Worm (Caenorhabditis elegans) whole organism, L4 larva: Measurements from ENCODE around the gene rpoa-49.

Source experiments
- F26F4.8 ChIP-seq: fragments of 200-800 bp; sonication (Bioruptor generic); conservative IDR thresholded peaks from 2 replicates; pipeline ENCODE4 v1.3.6; 2022; ENCODE audit warnings: missing genetic modification characterization, missing compliant biosample characterization
- F44E2.7 ChIP-seq: fragments of 200-800 bp; sonication (Bioruptor generic); IDR thresholded peaks from 2 replicates; pipeline ENCODE4 v2.1.2; 2022; ENCODE audit warnings: missing genetic modification characterization, missing compliant biosample characterization
- F49E8.2 ChIP-seq: sonication (generic microtip); optimal IDR thresholded peaks from 2 replicates; lab custom pipeline; 2016; ENCODE audit warnings: missing compliant biosample characterization, mild to moderate bottlenecking, missing genetic modification characterization, borderline replicate concordance
- Y48G9A.11 ChIP-seq: fragments of 200-800 bp; sonication (Bioruptor generic); IDR thresholded peaks from 2 replicates; pipeline ENCODE4 v1.3.6; 2022; ENCODE audit warnings: missing genetic modification reagents, missing genetic modification characterization, missing compliant biosample characterization
- Y75B8A.6 ChIP-seq: fragments of 200-800 bp; sonication (Bioruptor generic); IDR thresholded peaks from 2 replicates; pipeline ENCODE4 v1.3.6; 2022; ENCODE audit warnings: missing genetic modification reagents, missing genetic modification characterization, missing compliant biosample characterization
- ZK546.5 ChIP-seq, 2 experiments: sonication (generic microtip); optimal IDR thresholded peaks; 2 replicates each; lab custom pipeline; 2017; ENCODE audit warnings: missing biosample characterization in 2 of 2, missing genetic modification characterization in 2 of 2
- aha-1 ChIP-seq: fragments of 150-350 bp; peaks from one replicate; lab custom pipeline; 2014; ENCODE audit warnings: missing biosample characterization, missing genetic modification characterization
- ceh-28 ChIP-seq: fragments of 150-350 bp; optimal IDR thresholded peaks from 2 replicates; lab custom pipeline; 2014; ENCODE audit warnings: missing biosample characterization, missing genetic modification reagents, missing genetic modification characterization
- ceh-32 ChIP-seq: sonication (generic microtip); optimal IDR thresholded peaks from 2 replicates; lab custom pipeline; 2016; ENCODE audit warnings: mild to moderate bottlenecking, missing genetic modification characterization, missing compliant biosample characterization; ENCODE audit not compliant: poor library complexity
- ceh-44 ChIP-seq: fragments of 200-800 bp; sonication (Bioruptor generic); IDR thresholded peaks from 2 replicates; pipeline ENCODE4 v1.3.6; 2022; ENCODE audit warnings: missing genetic modification reagents, missing genetic modification characterization, missing compliant biosample characterization
- ceh-82 ChIP-seq: sonication (generic microtip); optimal IDR thresholded peaks from 2 replicates; lab custom pipeline; 2017; ENCODE audit warnings: missing biosample characterization, missing genetic modification characterization
- ctbp-1 ChIP-seq: fragments of 200-800 bp; sonication (Bioruptor generic); IDR thresholded peaks from 2 replicates; pipeline ENCODE4 v1.3.6; 2022; ENCODE audit warnings: missing genetic modification reagents, missing genetic modification characterization, missing compliant biosample characterization
- daf-12 ChIP-seq: fragments of 150-350 bp; optimal IDR thresholded peaks from 2 replicates; lab custom pipeline; 2014; ENCODE audit warnings: missing biosample characterization, missing genetic modification reagents, missing genetic modification characterization
- dmd-6 ChIP-seq: fragments of 200-800 bp; sonication (Bioruptor generic); IDR thresholded peaks from 2 replicates; pipeline ENCODE4 v1.3.6; 2022; ENCODE audit warnings: missing genetic modification reagents, missing genetic modification characterization, missing compliant biosample characterization
- dpl-1 ChIP-seq: fragments of 150-350 bp; optimal IDR thresholded peaks from 2 replicates; lab custom pipeline; 2014; ENCODE audit warnings: missing biosample characterization, missing genetic modification reagents, missing genetic modification characterization
- duxl-1 ChIP-seq: sonication (generic microtip); optimal IDR thresholded peaks from 2 replicates; lab custom pipeline; 2016; ENCODE audit warnings: mild to moderate bottlenecking, missing genetic modification characterization, moderate library complexity, missing compliant biosample characterization; ENCODE audit not compliant: poor library complexity
- egl-27 ChIP-seq: sonication (generic microtip); optimal IDR thresholded peaks from 3 replicates; lab custom pipeline; 2017; ENCODE audit warnings: missing biosample characterization, missing genetic modification reagents, missing genetic modification characterization
- fkh-10 ChIP-seq: fragments of 150-350 bp; optimal IDR thresholded peaks from 2 replicates; lab custom pipeline; 2014; ENCODE audit warnings: missing biosample characterization, missing genetic modification reagents, missing genetic modification characterization
- gei-8 ChIP-seq: fragments of 200-800 bp; sonication (Bioruptor generic); optimal IDR thresholded peaks from 2 replicates; lab custom pipeline; 2018; ENCODE audit warnings: mild to moderate bottlenecking, missing genetic modification characterization, missing compliant biosample characterization
- hif-1 ChIP-seq, 2 experiments: sonication (generic microtip); optimal IDR thresholded peaks; 2 replicates each; lab custom pipeline; 2016 to 2017; ENCODE audit warnings: missing compliant biosample characterization in 2 of 2, missing genetic modification characterization in 2 of 2, missing genetic modification reagents in 2 of 2, missing genotype in 2 of 2, mild to moderate bottlenecking in 1 of 2
- hlh-30 ChIP-seq: sonication (generic microtip); optimal IDR thresholded peaks from 2 replicates; lab custom pipeline; 2017; ENCODE audit warnings: antibody characterized with exemption, mild to moderate bottlenecking, missing genetic modification characterization, missing compliant biosample characterization; ENCODE audit not compliant: insufficient read depth
- hmg-1.1 ChIP-seq: fragments of 200-800 bp; sonication (Bioruptor generic); IDR thresholded peaks from 2 replicates; pipeline ENCODE4 v1.3.6; 2022; ENCODE audit warnings: missing genetic modification reagents, missing genetic modification characterization, missing compliant biosample characterization
- jun-1 ChIP-seq: fragments of 150-350 bp; optimal IDR thresholded peaks from 2 replicates; lab custom pipeline; 2014; ENCODE audit warnings: missing biosample characterization, missing genetic modification reagents, missing genetic modification characterization
- lin-1 ChIP-seq: fragments of 200-800 bp; sonication (Bioruptor generic); IDR thresholded peaks from 2 replicates; pipeline ENCODE4 v1.3.6; 2022; ENCODE audit warnings: missing genetic modification reagents, missing genetic modification characterization, missing compliant biosample characterization
- lin-13 ChIP-seq: fragments of 150-350 bp; optimal IDR thresholded peaks from 2 replicates; lab custom pipeline; 2014; ENCODE audit warnings: missing biosample characterization, missing genetic modification reagents, missing genetic modification characterization
- lin-15B ChIP-seq: fragments of 150-350 bp; sonication (generic microtip); optimal IDR thresholded peaks from 3 replicates; lab custom pipeline; 2014; ENCODE audit warnings: missing biosample characterization, missing genetic modification characterization
- lir-3 ChIP-seq: sonication (generic microtip); optimal IDR thresholded peaks from 2 replicates; lab custom pipeline; 2016; ENCODE audit warnings: mild to moderate bottlenecking, missing genetic modification characterization, missing compliant biosample characterization
- madf-5 ChIP-seq, 2 experiments: fragments of 200-800 bp; sonication (Bioruptor generic); IDR thresholded peaks; 2 replicates each; pipeline ENCODE4 v1.3.6; 2022; ENCODE audit warnings: missing compliant biosample characterization in 2 of 2, missing genetic modification characterization in 2 of 2
- mdt-29 ChIP-seq: fragments of 200-800 bp; sonication (Bioruptor generic); IDR thresholded peaks from 2 replicates; pipeline ENCODE4 v1.3.6; 2022; ENCODE audit warnings: missing genetic modification reagents, missing genetic modification characterization, missing compliant biosample characterization
- mes-2 ChIP-seq: sonication (generic microtip); optimal IDR thresholded peaks from 2 replicates; lab custom pipeline; 2016; ENCODE audit warnings: missing genotype, mild to moderate bottlenecking, missing genetic modification characterization, missing compliant biosample characterization; ENCODE audit not compliant: poor library complexity, severe bottlenecking
- nhr-11 ChIP-seq: fragments of 150-350 bp; optimal IDR thresholded peaks from 2 replicates; lab custom pipeline; 2014; ENCODE audit warnings: missing biosample characterization, missing genetic modification characterization
- nhr-237 ChIP-seq: sonication (generic microtip); optimal IDR thresholded peaks from 2 replicates; lab custom pipeline; 2017; ENCODE audit warnings: missing biosample characterization, missing genetic modification characterization
- nhr-25 ChIP-seq: sonication (generic microtip); optimal IDR thresholded peaks from 2 replicates; lab custom pipeline; 2017; ENCODE audit warnings: missing genetic modification characterization, mild to moderate bottlenecking, missing compliant biosample characterization, antibody characterized with exemption, moderate library complexity, borderline replicate concordance; ENCODE audit not compliant: insufficient read depth
- nhr-28 ChIP-seq: fragments of 150-350 bp; optimal IDR thresholded peaks from 2 replicates; lab custom pipeline; 2014; ENCODE audit warnings: missing biosample characterization, missing genetic modification characterization
- nhr-41 ChIP-seq: fragments of 200-800 bp; sonication (Bioruptor generic); IDR thresholded peaks from 2 replicates; pipeline ENCODE4 v1.3.6; 2022; ENCODE audit warnings: missing genetic modification reagents, missing genetic modification characterization, missing compliant biosample characterization
- nhr-48 ChIP-seq: sonication (generic microtip); optimal IDR thresholded peaks from 2 replicates; lab custom pipeline; 2016; ENCODE audit warnings: mild to moderate bottlenecking, missing genetic modification characterization, missing compliant biosample characterization
- nhr-6 ChIP-seq: fragments of 150-350 bp; optimal IDR thresholded peaks from 2 replicates; lab custom pipeline; 2014; ENCODE audit warnings: missing biosample characterization, missing genetic modification characterization
- nhr-76 ChIP-seq: fragments of 150-350 bp; optimal IDR thresholded peaks from 2 replicates; lab custom pipeline; 2014; ENCODE audit warnings: missing biosample characterization, missing genetic modification characterization
- nhr-77 ChIP-seq: fragments of 150-350 bp; optimal IDR thresholded peaks from 2 replicates; lab custom pipeline; 2014; ENCODE audit warnings: missing biosample characterization, missing genetic modification characterization
- pqm-1 ChIP-seq: sonication (generic microtip); optimal IDR thresholded peaks from 2 replicates; lab custom pipeline; 2017; ENCODE audit warnings: missing biosample characterization, missing genetic modification characterization
- rbr-2 ChIP-seq: sonication (generic microtip); optimal IDR thresholded peaks from 2 replicates; lab custom pipeline; 2016; ENCODE audit warnings: missing genotype, missing genetic modification characterization, missing compliant biosample characterization
- sdz-12 ChIP-seq: fragments of 200-800 bp; sonication (Bioruptor generic); optimal IDR thresholded peaks from 2 replicates; lab custom pipeline; 2018; ENCODE audit warnings: mild to moderate bottlenecking, missing genetic modification characterization, missing compliant biosample characterization
- snpc-1.2 ChIP-seq: fragments of 200-800 bp; sonication (Bioruptor generic); IDR thresholded peaks from 2 replicates; pipeline ENCODE4 v1.3.6; 2022; ENCODE audit warnings: missing genetic modification reagents, missing genetic modification characterization, missing compliant biosample characterization
- spr-3 ChIP-seq: fragments of 200-800 bp; sonication (Bioruptor generic); optimal IDR thresholded peaks from 2 replicates; lab custom pipeline; 2018; ENCODE audit warnings: mild to moderate bottlenecking, missing genetic modification characterization, missing compliant biosample characterization
- tra-1 ChIP-seq: fragments of 200-800 bp; sonication (Bioruptor generic); IDR thresholded peaks from 2 replicates; pipeline ENCODE4 v1.3.6; 2022; ENCODE audit warnings: missing genetic modification reagents, missing genetic modification characterization, missing compliant biosample characterization
- zfp-2 ChIP-seq: sonication (generic microtip); optimal IDR thresholded peaks from 2 replicates; lab custom pipeline; 2016; ENCODE audit warnings: mild to moderate bottlenecking, missing genetic modification characterization, missing compliant biosample characterization
- zfp-3 ChIP-seq: fragments of 200-800 bp; sonication (Bioruptor generic); conservative IDR thresholded peaks from 2 replicates; pipeline ENCODE4 v1.3.6; 2022; ENCODE audit warnings: missing genetic modification reagents, missing genetic modification characterization, missing compliant biosample characterization
- ztf-11 ChIP-seq: fragments of 150-350 bp; optimal IDR thresholded peaks from 2 replicates; lab custom pipeline; 2014; ENCODE audit warnings: missing biosample characterization, missing genetic modification characterization
- ztf-7 ChIP-seq: fragments of 150-350 bp; optimal IDR thresholded peaks from 2 replicates; lab custom pipeline; 2014; ENCODE audit warnings: missing biosample characterization, missing genetic modification characterization

The rpoa-49 gene

ce11 chrII:12685-13084, 32.2 kb upstream of the rpoa-49 start, which contains the start of gene best-3:
best-3 (plus strand) TSS chrII:12985.
- no peak for TF ChIP-seq spr-3 (GFP tag; lab: Kevin White, UChicago)
- TF ChIP-seq ZK546.5 (tag; optimal IDR thresholded peaks at IDR 0.05; lab: Kevin White, UChicago): no peak
- TF ChIP-seq nhr-41 (GFP tag; lab: Robert Waterston, UW): no peak
- TF ChIP-seq lin-1 (GFP tag; lab: Robert Waterston, UW): no peak
- no peak for TF ChIP-seq tra-1 (GFP tag; lab: Robert Waterston, UW)
- no peak for TF ChIP-seq nhr-6 (tag; lab: Kevin White, UChicago)
- no peak for TF ChIP-seq duxl-1 (tag; lab: Kevin White, UChicago)
- TF ChIP-seq ctbp-1 (GFP tag; lab: Robert Waterston, UW): no peak
- TF ChIP-seq nhr-76: no peak
- TF ChIP-seq F49E8.2: no peak
- TF ChIP-seq Y48G9A.11 (GFP tag; lab: Robert Waterston, UW): no peak
- no peak for TF ChIP-seq ztf-11 (tag; lab: Kevin White, UChicago)
- no peak for TF ChIP-seq daf-12
- no peak for TF ChIP-seq ztf-7
- TF ChIP-seq sdz-12: no peak
- TF ChIP-seq dmd-6 (GFP tag; lab: Robert Waterston, UW): no peak
- TF ChIP-seq zfp-2: no peak
- no peak for TF ChIP-seq aha-1 (tag; lab: Kevin White, UChicago)
- no peak for TF ChIP-seq lin-13
- no peak for TF ChIP-seq F26F4.8

DNA sequence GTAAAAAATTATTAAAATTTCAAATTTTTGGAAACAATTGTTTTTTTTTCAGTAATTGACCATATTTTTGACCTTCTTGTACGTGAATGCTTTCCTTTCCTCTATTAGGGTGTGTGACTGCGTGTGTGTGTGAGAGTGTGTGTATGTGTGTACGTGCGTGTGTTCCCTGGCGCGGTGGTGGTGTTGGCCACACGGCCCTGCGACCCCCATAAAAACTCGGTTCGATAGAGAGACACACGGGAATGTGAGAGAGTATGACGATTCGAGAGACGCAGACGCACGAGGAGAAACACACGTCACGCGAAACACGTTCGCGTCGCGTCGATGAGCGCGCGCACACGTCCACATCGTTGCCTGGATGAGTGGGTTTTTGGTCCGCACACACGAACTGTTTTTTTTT, 26.1 kb upstream of the rpoa-49 start:
- TF ChIP-seq mes-2 (tag; lab: Kevin White, UChicago) (peak; percentile 80), pqm-1 (tag; lab: Kevin White, UChicago) (no peak), mdt-29 (GFP tag; lab: Robert Waterston, UW) (no peak), nhr-77 (no peak), duxl-1 (tag; lab: Kevin White, UChicago) (peak; percentile 21), ztf-11 (tag; lab: Kevin White, UChicago) (no peak), Y48G9A.11 (GFP tag; lab: Robert Waterston, UW) (no peak), ZK546.5 (tag; optimal IDR thresholded peaks at IDR 0.05; lab: Kevin White, UChicago) (no peak), jun-1 (tag; lab: Kevin White, UChicago) (no peak), F44E2.7 (GFP tag; lab: Robert Waterston, UW) (no peak), Y75B8A.6 (GFP tag; lab: Robert Waterston, UW) (0 out of 2 replicates have a peak, but pooled peaks have one; percentile 50), aha-1 (tag; lab: Kevin White, UChicago) (peak; percentile 98), ceh-44 (peak; percentile 16; the same call in 1 of the 2 replicates), lin-15B (tag; lab: Kevin White, UChicago) (no peak), rbr-2 (peak; percentile 86), egl-27 (tag; lab: Kevin White, UChicago) (no peak), nhr-25 (peak; percentile 81), nhr-237 (tag; lab: Kevin White, UChicago) (no peak), hlh-30 (peak; percentile 98), zfp-3 (GFP tag; lab: Robert Waterston, UW) (0 out of 2 replicates have a peak, but pooled peaks have one; percentile 44), ceh-32 (tag; lab: Kevin White, UChicago) (no peak), ceh-82 (tag; lab: Kevin White, UChicago) (no peak), daf-12 (no peak), ceh-28 (tag; lab: Kevin White, UChicago) (no peak), hmg-1.1 (GFP tag; lab: Robert Waterston, UW) (peak; percentile 83), fkh-10 (peak; percentile 28), nhr-28 (tag; lab: Kevin White, UChicago) (peak; percentile 91), dpl-1 (GFP tag; lab: Kevin White, UChicago) (peak; percentile 61), sdz-12 (no peak), snpc-1.2 (GFP tag; lab: Robert Waterston, UW) (no peak), lir-3 (tag; lab: Kevin White, UChicago) (no peak), zfp-2 (no peak), madf-5 (GFP tag; IDR thresholded peaks at IDR 0.05; lab: Robert Waterston, UW) (no peak), tra-1 (GFP tag; lab: Robert Waterston, UW) (0 out of 2 replicates have a peak, but pooled peaks have one; percentile 52), gei-8 (GFP tag; lab: Kevin White, UChicago) (no peak), nhr-48 (tag; lab: Kevin White, UChicago) (peak; percentile 75), nhr-11 (tag; lab: Kevin White, UChicago) (peak; percentile 69), hif-1 (tag; optimal IDR thresholded peaks at IDR 0.05; lab: Kevin White, UChicago) (peak; percentile 43 to 97)
